Worm (Caenorhabditis elegans): ENCODE results near the gene gly-10.

Gene gly-10

ce11 chrIV:13795249-13795909 is 16.5 kb downstream of the gly-10 start:
- TF ChIP-seq aly-2 (tag; optimal IDR thresholded peaks at IDR 0.05) (peak; percentile 57), ztf-1 (GFP tag; conservative IDR thresholded peaks at IDR 0.05) (no peak), ama-1 (optimal IDR thresholded peaks at IDR 0.05) (peak; percentile 35), peb-1 (tag; optimal IDR thresholded peaks at IDR 0.05) (no peak)

DNA sequence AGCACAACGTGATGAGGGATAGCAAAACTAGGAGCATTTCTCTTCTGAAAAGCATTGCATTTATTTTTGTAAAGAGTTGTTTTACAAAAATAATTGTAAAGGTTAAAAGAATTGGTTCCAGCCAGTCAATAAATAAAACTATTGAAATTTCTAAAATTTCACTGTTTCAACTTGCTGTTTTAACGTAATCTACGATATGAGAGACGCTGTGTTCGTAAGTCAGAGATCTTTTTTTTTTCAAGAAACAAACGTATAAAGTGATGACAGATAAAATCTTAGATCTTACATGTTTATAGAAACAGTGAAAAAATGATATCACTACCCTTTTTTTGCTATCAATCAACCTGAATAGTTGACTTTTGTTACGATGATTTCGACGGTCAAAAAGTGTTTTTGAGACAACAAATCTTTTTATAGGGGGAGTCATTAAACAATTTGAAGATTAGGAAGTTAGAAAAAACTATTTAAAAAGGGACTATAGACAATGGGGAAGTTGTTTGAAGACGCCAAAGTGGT is 19.0 kb downstream of the gly-10 start, which contains the start of gene Y45F10D.6:
Y45F10D.6 (minus strand) TSS at position 51 of the 516 bp plus-strand sequence.
- TF ChIP-seq C34F6.9 (tag; optimal IDR thresholded peaks at IDR 0.05): no peak
- TF ChIP-seq nhr-25 (tag; optimal IDR thresholded peaks at IDR 0.05): no peak

- TF ChIP-seq elt-3 (tag; optimal IDR thresholded peaks at IDR 0.05) (no peak), blmp-1 (tag; optimal IDR thresholded peaks at IDR 0.05; ENCODE audit: insufficient read depth) (no peak), ceh-82 (tag; optimal IDR thresholded peaks at IDR 0.05) (no peak), F13H6.1 (tag; optimal IDR thresholded peaks at IDR 0.05) (no peak), ZK546.5 (tag; optimal IDR thresholded peaks at IDR 0.05) (no peak), lsy-2 (tag; optimal IDR thresholded peaks at IDR 0.05) (no peak), ztf-1 (GFP tag; conservative IDR thresholded peaks at IDR 0.05) (no peak), ztf-4 (tag; optimal IDR thresholded peaks at IDR 0.05) (no peak)
Observed at ce11 chrIV:13807724-13808123, 28.8 kb downstream of the gly-10 start, which contains the start of gene Y45F10D.14. Gene Y45F10D.14, minus strand, starts transcription at chrIV:13807824.

DNA sequence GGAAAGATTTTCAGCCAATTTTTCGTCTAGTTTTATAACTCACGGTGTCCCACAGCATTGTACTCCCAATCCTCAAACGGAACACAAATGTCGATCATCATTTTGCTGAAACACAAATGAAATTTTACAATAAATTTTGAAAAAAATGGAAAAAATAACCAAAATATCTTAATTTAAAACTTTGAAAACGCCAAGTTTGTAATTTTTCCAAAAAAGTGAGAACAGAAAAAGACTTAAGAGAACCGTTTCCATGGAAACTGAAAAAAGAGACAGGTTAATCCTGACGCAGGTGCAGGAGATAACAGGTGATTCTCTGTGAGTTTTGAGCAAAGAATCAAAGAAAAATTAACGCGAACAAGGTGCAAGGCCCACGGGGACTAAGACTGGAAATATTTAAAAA is 42.0 kb downstream of the gly-10 start, which contains the start of gene Y45F10D.15:
Y45F10D.15 (minus strand) TSS at position 101 of the 400 bp plus-strand sequence.
- TF ChIP-seq sem-4 (tag; optimal IDR thresholded peaks at IDR 0.05) (no peak), nhr-25 (tag; optimal IDR thresholded peaks at IDR 0.05) (no peak), sma-3 (GFP tag; optimal IDR thresholded peaks at IDR 0.05) (no peak), dmd-4 (tag; optimal IDR thresholded peaks at IDR 0.05) (no peak), unc-62 (GFP tag; optimal IDR thresholded peaks at IDR 0.05) (no peak), ztf-11 (tag; optimal IDR thresholded peaks at IDR 0.05) (no peak)

- TF ChIP-seq snpc-4 (tag; optimal IDR thresholded peaks at IDR 0.05): no peak
- no peak for TF ChIP-seq ceh-16 (tag; optimal IDR thresholded peaks at IDR 0.05)
- TF ChIP-seq nhr-77 (tag; optimal IDR thresholded peaks at IDR 0.05): no peak
- TF ChIP-seq crh-2 (tag; optimal IDR thresholded peaks at IDR 0.05): peak; percentile 65
- no peak for TF ChIP-seq nhr-10 (tag; optimal IDR thresholded peaks at IDR 0.05)
- no peak for TF ChIP-seq skn-1 (tag; optimal IDR thresholded peaks at IDR 0.05)
- TF ChIP-seq nhr-129 (tag; optimal IDR thresholded peaks at IDR 0.05): peak; percentile 95
- TF ChIP-seq sma-9 (GFP tag; optimal IDR thresholded peaks at IDR 0.05): peak; percentile 67
- TF ChIP-seq sma-9 (tag; optimal IDR thresholded peaks at IDR 0.05): no peak
- no peak for TF ChIP-seq dmd-4 (tag; optimal IDR thresholded peaks at IDR 0.05)
- TF ChIP-seq unc-55 (GFP tag; optimal IDR thresholded peaks at IDR 0.05): no peak
- peak; percentile 52 for TF ChIP-seq blmp-1 (tag; optimal IDR thresholded peaks at IDR 0.05; ENCODE audit: insufficient read depth)
- no peak for TF ChIP-seq peb-1 (tag; optimal IDR thresholded peaks at IDR 0.05)
- TF ChIP-seq sma-3 (GFP tag; optimal IDR thresholded peaks at IDR 0.05): no peak
- no peak for TF ChIP-seq lin-13 (GFP tag; optimal IDR thresholded peaks at IDR 0.05)
- TF ChIP-seq nhr-11 (tag; optimal IDR thresholded peaks at IDR 0.05): no peak
- TF ChIP-seq egl-27 (tag; optimal IDR thresholded peaks at IDR 0.05): no peak
- no peak for TF ChIP-seq ztf-11 (tag; optimal IDR thresholded peaks at IDR 0.05)
- TF ChIP-seq lin-11 (tag; optimal IDR thresholded peaks at IDR 0.05): no peak
- TF ChIP-seq unc-39 (tag; optimal IDR thresholded peaks at IDR 0.05): no peak
- no peak for TF ChIP-seq Y55F3AM.14 (GFP tag; optimal IDR thresholded peaks at IDR 0.05)
- peak; percentile 54 for TF ChIP-seq gmeb-1 (tag; optimal IDR thresholded peaks at IDR 0.05)
- TF ChIP-seq sem-4 (tag; optimal IDR thresholded peaks at IDR 0.05): peak; percentile 36
- no peak for TF ChIP-seq lin-39 (tag; optimal IDR thresholded peaks at IDR 0.05)
- TF ChIP-seq zag-1 (tag; optimal IDR thresholded peaks at IDR 0.05): no peak
- TF ChIP-seq mab-5 (tag; optimal IDR thresholded peaks at IDR 0.05): no peak
- TF ChIP-seq alr-1 (tag; optimal IDR thresholded peaks at IDR 0.05): no peak
- no peak for TF ChIP-seq elt-1 (tag; optimal IDR thresholded peaks at IDR 0.05)
- peak; percentile 66 for TF ChIP-seq ztf-4 (tag; optimal IDR thresholded peaks at IDR 0.05)
- no peak for TF ChIP-seq nhr-25 (tag; optimal IDR thresholded peaks at IDR 0.05)
- TF ChIP-seq ztf-1 (GFP tag; conservative IDR thresholded peaks at IDR 0.05): no peak
- TF ChIP-seq C34F6.9 (tag; optimal IDR thresholded peaks at IDR 0.05): peak; percentile 52
- peak; percentile 90 for TF ChIP-seq fos-1 (tag; optimal IDR thresholded peaks at IDR 0.05)
- no peak for TF ChIP-seq R02D3.7 (tag; optimal IDR thresholded peaks at IDR 0.05)
- TF ChIP-seq nhr-6 (tag; optimal IDR thresholded peaks at IDR 0.05): peak; percentile 50
- no peak for TF ChIP-seq nhr-237 (tag; optimal IDR thresholded peaks at IDR 0.05)
- TF ChIP-seq lsy-2 (tag; optimal IDR thresholded peaks at IDR 0.05): peak; percentile 8 to 77
- no peak for TF ChIP-seq aly-2 (tag; optimal IDR thresholded peaks at IDR 0.05)
- TF ChIP-seq ceh-82 (tag; optimal IDR thresholded peaks at IDR 0.05): no peak
Observed at ce11 chrIV:13826363-13826762, 47.5 kb downstream of the gly-10 start.
